Fruit fly (Drosophila melanogaster): Measurements from ENCODE around the gene CG13998.
A peak's percentile ranks its signal among the peaks of the same experiment; 100 is the strongest.

DNA sequence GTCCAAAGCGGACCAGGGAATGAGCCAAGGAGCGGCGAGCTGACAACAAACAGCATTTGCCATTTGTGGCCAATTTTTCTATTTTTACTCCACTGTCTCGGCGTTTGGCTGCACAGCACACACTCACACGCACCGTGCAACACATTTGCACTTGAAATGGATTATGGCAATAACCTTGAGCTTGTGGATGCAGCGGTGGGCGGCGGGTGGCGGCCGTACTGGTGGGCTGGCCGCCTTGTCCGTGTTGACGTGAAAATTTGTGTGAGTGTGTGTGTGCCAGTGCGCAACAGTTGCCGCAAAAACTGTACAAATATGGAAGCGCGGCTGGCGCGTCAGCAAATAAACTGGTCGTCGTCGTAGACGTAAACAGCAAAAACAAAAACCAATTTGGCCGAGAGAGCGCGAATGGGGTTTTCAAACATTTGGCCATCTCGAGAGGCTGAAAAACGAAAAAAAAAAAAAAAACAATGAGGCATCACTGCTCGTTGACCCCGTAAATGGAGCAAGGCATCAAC, 18.5 kb upstream of the CG13998 start:
- TF ChIP-seq h (GFP tag; optimal IDR thresholded peaks at IDR 0.05) (peak; percentile 52), sage (GFP tag; optimal IDR thresholded peaks at IDR 0.05) (no peak), pan (optimal IDR thresholded peaks at IDR 0.05) (no peak), N (GFP tag; optimal IDR thresholded peaks at IDR 0.05) (no peak), Sp1 (GFP tag; optimal IDR thresholded peaks at IDR 0.05) (no peak)
